Worm (Caenorhabditis elegans): Measurements from ENCODE around the gene Y11D7A.3.
A peak's percentile ranks its signal among the peaks of the same experiment; 100 is the strongest.

Gene Y11D7A.3

DNA sequence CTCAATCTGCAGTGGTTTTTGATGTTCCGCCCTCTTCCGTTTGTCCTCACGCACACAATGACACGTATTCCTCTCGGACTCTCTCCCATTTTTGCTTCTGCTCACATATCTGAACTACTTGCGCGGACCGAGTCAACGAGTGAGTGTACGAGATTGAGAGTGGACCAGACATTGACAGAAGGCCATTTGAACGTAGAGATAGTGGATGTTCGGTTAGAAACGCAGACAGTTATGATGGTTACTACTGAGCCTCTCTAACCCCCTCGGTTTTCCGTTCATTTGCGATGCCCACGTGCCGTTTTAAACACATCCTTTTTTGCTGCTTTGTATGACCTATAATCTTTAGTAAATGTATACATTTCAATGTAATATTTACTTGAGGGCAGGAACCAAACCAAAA lies 16.5 kb upstream of the Y11D7A.3 start (continued):
- TF ChIP-seq dpl-1 (GFP tag; optimal IDR thresholded peaks at IDR 0.05): peak; percentile 5 to 22 (median 17)
- no peak for TF ChIP-seq ceh-8 (GFP tag; optimal IDR thresholded peaks at IDR 0.05)
- no peak for TF ChIP-seq lin-15B (tag; optimal IDR thresholded peaks at IDR 0.05)
- peak; percentile 59 for TF ChIP-seq nhr-71 (tag; optimal IDR thresholded peaks at IDR 0.05)
- TF ChIP-seq unc-30 (tag; optimal IDR thresholded peaks at IDR 0.05): no peak
- no peak for TF ChIP-seq unc-62 (GFP tag; optimal IDR thresholded peaks at IDR 0.05)
- no peak for TF ChIP-seq pax-3 (tag; optimal IDR thresholded peaks at IDR 0.05)
- no peak for TF ChIP-seq nhr-28 (tag; optimal IDR thresholded peaks at IDR 0.05)
- TF ChIP-seq snpc-4 (tag; optimal IDR thresholded peaks at IDR 0.05): no peak
- no peak for TF ChIP-seq unc-130 (tag; optimal IDR thresholded peaks at IDR 0.05)
- no peak for TF ChIP-seq aha-1 (tag; optimal IDR thresholded peaks at IDR 0.05)
- TF ChIP-seq sptf-1 (tag; optimal IDR thresholded peaks at IDR 0.05): no peak
- peak in 1 of 2 experiments; percentile 51 for TF ChIP-seq lin-35 (GFP tag; optimal IDR thresholded peaks at IDR 0.05)
- no peak for TF ChIP-seq zip-4 (GFP tag; optimal IDR thresholded peaks at IDR 0.05)
- no peak for TF ChIP-seq sox-4 (tag; optimal IDR thresholded peaks at IDR 0.05)
- TF ChIP-seq lin-14 (GFP tag; optimal IDR thresholded peaks at IDR 0.05): peak; percentile 92
- no peak for TF ChIP-seq grh-1 (GFP tag; IDR thresholded peaks at IDR 0.05)
- no peak for TF ChIP-seq pag-3 (tag; optimal IDR thresholded peaks at IDR 0.05; ENCODE audit: borderline replicate concordance, insufficient read depth)
- TF ChIP-seq nhr-77 (tag; optimal IDR thresholded peaks at IDR 0.05): no peak
- TF ChIP-seq tbx-2 (tag; optimal IDR thresholded peaks at IDR 0.05): peak; percentile 56
- peak; percentile 36 for TF ChIP-seq rnt-1 (tag; optimal IDR thresholded peaks at IDR 0.05)
- no peak for TF ChIP-seq hlh-4 (tag; optimal IDR thresholded peaks at IDR 0.05)
- TF ChIP-seq efl-3 (GFP tag; optimal IDR thresholded peaks at IDR 0.05): no peak
- TF ChIP-seq ceh-88 (GFP tag; IDR thresholded peaks at IDR 0.05): no peak
- TF ChIP-seq mef-2 (tag; optimal IDR thresholded peaks at IDR 0.05): no peak
- TF ChIP-seq pqm-1 (tag; optimal IDR thresholded peaks at IDR 0.05): no peak
- no peak for TF ChIP-seq elt-2 (tag; optimal IDR thresholded peaks at IDR 0.05)
- no peak for TF ChIP-seq alr-1 (tag; optimal IDR thresholded peaks at IDR 0.05; ENCODE audit: borderline replicate concordance)
- TF ChIP-seq mab-9 (GFP tag; IDR thresholded peaks at IDR 0.05): peak; percentile 40; the same call in 1 of the 2 replicates
- no peak for TF ChIP-seq dsc-1 (tag; optimal IDR thresholded peaks at IDR 0.05)
- no peak for TF ChIP-seq elt-3 (tag; optimal IDR thresholded peaks at IDR 0.05)
- TF ChIP-seq hlh-17 (GFP tag; optimal IDR thresholded peaks at IDR 0.05; ENCODE audit: borderline replicate concordance): no peak
- TF ChIP-seq nhr-237 (tag; optimal IDR thresholded peaks at IDR 0.05): no peak
- no peak for TF ChIP-seq ets-5 (GFP tag; IDR thresholded peaks at IDR 0.05)
- peak; percentile 26 for TF ChIP-seq skn-1 (tag; optimal IDR thresholded peaks at IDR 0.05)
- no peak for TF ChIP-seq aly-2 (tag; optimal IDR thresholded peaks at IDR 0.05)
- no peak for TF ChIP-seq F16B12.6 (tag; optimal IDR thresholded peaks at IDR 0.05)
- TF ChIP-seq C34B4.2 (tag; optimal IDR thresholded peaks at IDR 0.05): no peak
- TF ChIP-seq fkh-4 (tag; optimal IDR thresholded peaks at IDR 0.05; ENCODE audit: borderline replicate concordance): no peak
- peak; percentile 55 for TF ChIP-seq swsn-7 (tag; optimal IDR thresholded peaks at IDR 0.05)
- TF ChIP-seq fkh-8 (tag; optimal IDR thresholded peaks at IDR 0.05): peak; percentile 50
- peak; percentile 0 for TF ChIP-seq lir-3 (tag; optimal IDR thresholded peaks at IDR 0.05; ENCODE audit: poor library complexity)
- TF ChIP-seq fkh-10 (GFP tag; optimal IDR thresholded peaks at IDR 0.05): peak; percentile 38
- no peak for TF ChIP-seq ceh-90 (tag; optimal IDR thresholded peaks at IDR 0.05)
- 0 out of 2 replicates have a peak, but pooled peaks have one; percentile 12 for TF ChIP-seq isw-1 (GFP tag; IDR thresholded peaks at IDR 0.05)
- TF ChIP-seq egl-13 (tag; optimal IDR thresholded peaks at IDR 0.05): peak; percentile 19
- TF ChIP-seq nhr-12 (tag; optimal IDR thresholded peaks at IDR 0.05): no peak
- no peak for TF ChIP-seq lin-39 (tag; optimal IDR thresholded peaks at IDR 0.05)
- peak; percentile 10 to 35 for TF ChIP-seq lsy-2 (tag; optimal IDR thresholded peaks at IDR 0.05)
- peak in 1 of 2 experiments; percentile 9 for TF ChIP-seq egl-27 (tag; optimal IDR thresholded peaks at IDR 0.05)
- peak; percentile 46 for TF ChIP-seq nhr-47 (tag; optimal IDR thresholded peaks at IDR 0.05)
- no peak for TF ChIP-seq blmp-1 (tag; optimal IDR thresholded peaks at IDR 0.05)

All from whole organism, L1 larva.